Fruit fly (Drosophila melanogaster) whole organism, pupa: ENCODE data around the gene CG15572.

Experiments
- CG10348 ChIP-seq: fragments of 200-800 bp; sonication (Bioruptor generic); IDR thresholded peaks from 2 replicates; pipeline ENCODE4 v1.3.6; 2022; ENCODE audit warnings: missing biosample characterization, missing genetic modification characterization
- CG12605 ChIP-seq: fragments of 200-800 bp; sonication (Bioruptor generic); IDR thresholded peaks from 2 replicates; pipeline ENCODE4 v1.3.6; 2022; ENCODE audit warnings: missing biosample characterization, missing genetic modification characterization
- CG13204 ChIP-seq: fragments of 200-800 bp; sonication (Bioruptor generic); optimal IDR thresholded peaks from 2 replicates; lab custom pipeline; 2018; ENCODE audit warnings: missing biosample characterization, mild to moderate bottlenecking, missing genetic modification characterization, moderate library complexity
- CG34367 ChIP-seq: fragments of 200-800 bp; sonication (Bioruptor generic); optimal IDR thresholded peaks from 2 replicates; lab custom pipeline; 2018; ENCODE audit warnings: missing biosample characterization, mild to moderate bottlenecking, missing genetic modification characterization
- CG4496 ChIP-seq: fragments of 200-800 bp; sonication (Bioruptor generic); IDR thresholded peaks from 3 replicates; pipeline ENCODE4 v1.3.6; 2022; ENCODE audit warnings: missing biosample characterization, missing genetic modification characterization
- CG8159 ChIP-seq: fragments of 200-800 bp; sonication (Bioruptor generic); optimal IDR thresholded peaks from 3 replicates; lab custom pipeline; 2018; ENCODE audit warnings: missing biosample characterization, mild to moderate bottlenecking, missing genetic modification characterization, moderate library complexity
- CG9948 ChIP-seq: fragments of 200-800 bp; sonication (Bioruptor generic); optimal IDR thresholded peaks from 2 replicates; lab custom pipeline; 2018; ENCODE audit warnings: missing biosample characterization, mild to moderate bottlenecking, missing genetic modification characterization, moderate library complexity
- D1 ChIP-seq: fragments of 200-800 bp; sonication (Bioruptor generic); optimal IDR thresholded peaks from 2 replicates; lab custom pipeline; 2018; ENCODE audit warnings: missing biosample characterization, mild to moderate bottlenecking, missing genetic modification characterization, moderate library complexity
- EcR ChIP-seq: fragments of 200-800 bp; sonication (Bioruptor generic); optimal IDR thresholded peaks from 3 replicates; lab custom pipeline; 2019; ENCODE audit warnings: missing biosample characterization, missing genetic modification characterization, mild to moderate bottlenecking, moderate library complexity, missing genetic modification reagents
- Pif1B ChIP-seq: fragments of 200-800 bp; sonication (Bioruptor generic); optimal IDR thresholded peaks from 3 replicates; lab custom pipeline; 2016; ENCODE audit warnings: missing biosample characterization, missing genetic modification characterization
- Snoo ChIP-seq: fragments of 200-800 bp; sonication (Bioruptor generic); optimal IDR thresholded peaks from 3 replicates; lab custom pipeline; 2017; ENCODE audit warnings: missing biosample characterization, mild to moderate bottlenecking, missing genetic modification characterization, inconsistent platforms
- fd96Ca ChIP-seq: fragments of 200-800 bp; sonication (Bioruptor generic); IDR thresholded peaks from 3 replicates; pipeline ENCODE4 v1.3.6; 2022; ENCODE audit warnings: missing biosample characterization, missing genetic modification characterization

- no peak for TF ChIP-seq Pif1B
- TF ChIP-seq CG12605 (GFP tag; lab: Robert Waterston, UW) = no peak
- TF ChIP-seq CG34367 (tag; lab: Kevin White, UChicago) = no peak
- no peak for TF ChIP-seq EcR (GFP tag; lab: Kevin White, UChicago)
- no peak for TF ChIP-seq D1 (tag; lab: Kevin White, UChicago)
- TF ChIP-seq Snoo (tag; lab: Kevin White, UChicago) = no peak
- no peak for TF ChIP-seq fd96Ca (GFP tag; lab: Robert Waterston, UW)
- no peak for TF ChIP-seq CG10348 (GFP tag; lab: Robert Waterston, UW)
- no peak for TF ChIP-seq CG4496 (GFP tag; lab: Robert Waterston, UW)
- no peak for TF ChIP-seq CG8159 (tag; lab: Kevin White, UChicago)
- TF ChIP-seq CG13204 (GFP tag; lab: Kevin White, UChicago) = no peak
- TF ChIP-seq CG9948 (tag; lab: Kevin White, UChicago) = no peak
These were observed 5.0 kb downstream of the CG15572 start for dm6 chrX:4273499-4273898.
